Fruit fly (Drosophila melanogaster) whole organism, embryonic: Measurements from ENCODE around the gene CG15390.

ENCODE experiments used
- Atf3 ChIP-seq: fragments of 200-800 bp; sonication (Bioruptor generic); optimal IDR thresholded peaks from 3 replicates; lab custom pipeline; 2016; ENCODE audit warnings: missing biosample characterization, missing genetic modification characterization
- BtbVII ChIP-seq: fragments of 200-800 bp; sonication (Bioruptor generic); optimal IDR thresholded peaks from 3 replicates; lab custom pipeline; 2017; ENCODE audit warnings: missing biosample characterization, mild to moderate bottlenecking, missing genetic modification characterization
- CG11398 ChIP-seq: fragments of 200-800 bp; sonication (Bioruptor generic); optimal IDR thresholded peaks from 2 replicates; lab custom pipeline; 2016; ENCODE audit warnings: missing biosample characterization, missing genetic modification characterization
- CG12299 ChIP-seq: fragments of 200-800 bp; sonication (Bioruptor generic); optimal IDR thresholded peaks from 2 replicates; lab custom pipeline; 2018; ENCODE audit warnings: missing biosample characterization, mild to moderate bottlenecking, missing genetic modification characterization
- CG13424 ChIP-seq: fragments of 200-800 bp; sonication (Bioruptor generic); optimal IDR thresholded peaks from 2 replicates; lab custom pipeline; 2019; ENCODE audit warnings: missing biosample characterization, mild to moderate bottlenecking, missing genetic modification characterization, moderate library complexity
- CG13775 ChIP-seq: fragments of 200-800 bp; sonication (Bioruptor generic); optimal IDR thresholded peaks from 3 replicates; lab custom pipeline; 2017; ENCODE audit warnings: missing biosample characterization, mild to moderate bottlenecking, missing genetic modification characterization
- CG14860 ChIP-seq: fragments of 200-800 bp; sonication (Bioruptor generic); IDR thresholded peaks from 3 replicates; pipeline ENCODE4 v1.3.6; 2022; ENCODE audit warnings: missing biosample characterization, missing genetic modification characterization; ENCODE audit not compliant: partially characterized antibody
- CG16813 ChIP-seq: fragments of 200-800 bp; sonication (Bioruptor generic); IDR thresholded peaks from 3 replicates; pipeline ENCODE4 v1.3.6; 2022; ENCODE audit warnings: missing biosample characterization, missing genetic modification characterization; ENCODE audit not compliant: partially characterized antibody
- CG17802 ChIP-seq: fragments of 200-800 bp; sonication (Bioruptor generic); optimal IDR thresholded peaks from 2 replicates; lab custom pipeline; 2018; ENCODE audit warnings: missing biosample characterization, mild to moderate bottlenecking, missing genetic modification characterization, moderate library complexity
- CG17912 ChIP-seq: fragments of 200-800 bp; sonication (Bioruptor generic); optimal IDR thresholded peaks from 2 replicates; lab custom pipeline; 2018; ENCODE audit warnings: missing biosample characterization, mild to moderate bottlenecking, missing genetic modification characterization
- CG18262 ChIP-seq: fragments of 200-800 bp; optimal IDR thresholded peaks from 3 replicates; lab custom pipeline; 2019; ENCODE audit warnings: missing biosample characterization, mild to moderate bottlenecking, missing genetic modification characterization, moderate library complexity
- CG32767 ChIP-seq: fragments of 200-800 bp; sonication (Bioruptor generic); IDR thresholded peaks from 2 replicates; pipeline ENCODE4 v1.3.6; 2022; ENCODE audit warnings: missing biosample characterization, missing genetic modification characterization
- CG32772 ChIP-seq: fragments of 200-800 bp; sonication (Bioruptor generic); IDR thresholded peaks from 2 replicates; pipeline ENCODE4 v1.3.6; 2022; ENCODE audit warnings: missing biosample characterization, missing genetic modification characterization
- CG34422 ChIP-seq: fragments of 200-800 bp; sonication (Bioruptor generic); IDR thresholded peaks from 3 replicates; pipeline ENCODE4 v1.3.6; 2022; ENCODE audit warnings: missing biosample characterization, missing genetic modification characterization
- CG3995 ChIP-seq: fragments of 200-800 bp; sonication (Bioruptor generic); optimal IDR thresholded peaks from 3 replicates; lab custom pipeline; 2016; ENCODE audit warnings: missing biosample characterization, missing genetic modification characterization
- CG4360 ChIP-seq: fragments of 200-800 bp; sonication (Bioruptor generic); IDR thresholded peaks from 2 replicates; pipeline ENCODE4 v1.3.6; 2022; ENCODE audit warnings: missing biosample characterization, missing genetic modification characterization
- CG6791 ChIP-seq: fragments of 200-800 bp; sonication (Bioruptor generic); IDR thresholded peaks from 3 replicates; pipeline ENCODE4 v1.3.6; 2022; ENCODE audit warnings: missing biosample characterization, missing genetic modification characterization; ENCODE audit not compliant: partially characterized antibody
- CG8290 ChIP-seq, 3 experiments: fragments of 200-800 bp; sonication (Bioruptor generic); optimal IDR thresholded peaks; 2 replicates each; lab custom pipeline; 2016 to 2019; ENCODE audit warnings: missing biosample characterization in 3 of 3, missing genetic modification characterization in 3 of 3, mild to moderate bottlenecking in 2 of 3, moderate library complexity in 1 of 3
- CG8359 ChIP-seq: fragments of 200-800 bp; sonication (Bioruptor generic); optimal IDR thresholded peaks from 2 replicates; lab custom pipeline; 2017; ENCODE audit warnings: missing biosample characterization, mild to moderate bottlenecking, missing genetic modification characterization, borderline replicate concordance
- CG8924 ChIP-seq: fragments of 200-800 bp; optimal IDR thresholded peaks from 3 replicates; lab custom pipeline; 2019; ENCODE audit warnings: missing biosample characterization, mild to moderate bottlenecking, missing genetic modification characterization, moderate library complexity
- CG9437 ChIP-seq: fragments of 200-800 bp; sonication (Bioruptor generic); optimal IDR thresholded peaks from 2 replicates; lab custom pipeline; 2018; ENCODE audit warnings: missing biosample characterization, mild to moderate bottlenecking, missing genetic modification characterization
- CG9797 ChIP-seq: fragments of 200-800 bp; sonication (Bioruptor generic); optimal IDR thresholded peaks from 3 replicates; lab custom pipeline; 2018; ENCODE audit warnings: missing biosample characterization, mild to moderate bottlenecking, missing genetic modification characterization
- D19A ChIP-seq: fragments of 200-800 bp; optimal IDR thresholded peaks from 3 replicates; lab custom pipeline; 2019; ENCODE audit warnings: missing biosample characterization, mild to moderate bottlenecking, missing genetic modification characterization, moderate library complexity
- H15 ChIP-seq: fragments of 200-800 bp; sonication (Bioruptor generic); IDR thresholded peaks from 3 replicates; pipeline ENCODE4 v1.3.6; 2022; ENCODE audit warnings: missing biosample characterization, missing genetic modification characterization
- HmgZ ChIP-seq: fragments of 200-800 bp; sonication (Bioruptor generic); optimal IDR thresholded peaks from 2 replicates; lab custom pipeline; 2018; ENCODE audit warnings: missing biosample characterization, mild to moderate bottlenecking, missing genetic modification characterization
- MESR4 ChIP-seq: fragments of 200-800 bp; sonication (Bioruptor generic); optimal IDR thresholded peaks from 2 replicates; lab custom pipeline; 2018; ENCODE audit warnings: missing biosample characterization, mild to moderate bottlenecking, missing genetic modification characterization, moderate library complexity
- Poxn ChIP-seq: fragments of 200-800 bp; sonication (Bioruptor generic); IDR thresholded peaks from 2 replicates; pipeline ENCODE4 v1.3.6; 2022; ENCODE audit warnings: missing biosample characterization, missing genetic modification characterization
- Rfx ChIP-seq: fragments of 200-800 bp; sonication (Bioruptor generic); IDR thresholded peaks from 2 replicates; pipeline ENCODE4 v1.3.6; 2022; ENCODE audit warnings: missing biosample characterization, missing genetic modification characterization
- Tbp ChIP-seq: fragments of >200 bp; optimal IDR thresholded peaks from 2 replicates; lab custom pipeline; 2018; ENCODE audit warnings: missing biosample characterization, missing genetic modification characterization
- Trl ChIP-seq, 3 experiments: fragments of >200 bp in 2 of 3; fragments of 200-800 bp in 1 of 3; sonication (Bioruptor generic) in 1 of 3; optimal IDR thresholded peaks; 2 replicates in 1 of 3; 3 replicates in 2 of 3; lab custom pipeline; 2016 to 2017; ENCODE audit warnings: missing biosample characterization in 1 of 3, missing genetic modification characterization in 1 of 3
- chinmo ChIP-seq: fragments of 200-800 bp; sonication (Bioruptor generic); IDR thresholded peaks from 4 replicates; pipeline ENCODE4 v1.3.6; 2022; ENCODE audit warnings: missing biosample characterization, missing genetic modification characterization; ENCODE audit not compliant: partially characterized antibody
- esg ChIP-seq: fragments of 200-800 bp; sonication (Bioruptor generic); conservative IDR thresholded peaks from 2 replicates; pipeline ENCODE4 v1.3.6; 2022; ENCODE audit warnings: missing biosample characterization, missing genetic modification characterization
- grau ChIP-seq: fragments of 200-800 bp; optimal IDR thresholded peaks from 3 replicates; lab custom pipeline; 2019; ENCODE audit warnings: missing biosample characterization, mild to moderate bottlenecking, missing genetic modification characterization, moderate library complexity
- gro ChIP-seq: fragments of 200-800 bp; sonication (Bioruptor generic); optimal IDR thresholded peaks from 2 replicates; lab custom pipeline; 2016; ENCODE audit warnings: missing biosample characterization, missing genetic modification characterization
- gsb-n ChIP-seq: fragments of 200-800 bp; sonication (Bioruptor generic); optimal IDR thresholded peaks from 3 replicates; lab custom pipeline; 2018; ENCODE audit warnings: missing biosample characterization, mild to moderate bottlenecking, missing genetic modification characterization
- jing ChIP-seq: fragments of 200-800 bp; sonication (Bioruptor generic); optimal IDR thresholded peaks from 2 replicates; lab custom pipeline; 2018; ENCODE audit warnings: missing biosample characterization, mild to moderate bottlenecking, missing genetic modification characterization
- jumu ChIP-seq: fragments of 200-800 bp; sonication (Bioruptor generic); optimal IDR thresholded peaks from 3 replicates; lab custom pipeline; 2016; ENCODE audit warnings: missing biosample characterization, missing genetic modification characterization
- kah ChIP-seq: fragments of 200-800 bp; sonication (Bioruptor generic); optimal IDR thresholded peaks from 2 replicates; lab custom pipeline; 2018; ENCODE audit warnings: missing biosample characterization, mild to moderate bottlenecking, missing genetic modification characterization
- kni ChIP-seq: fragments of 200-800 bp; sonication (Bioruptor generic); optimal IDR thresholded peaks from 3 replicates; lab custom pipeline; 2017; ENCODE audit warnings: mild to moderate bottlenecking, missing biosample characterization, missing genetic modification reagents, missing genetic modification characterization
- org-1 ChIP-seq: fragments of 200-800 bp; sonication (Bioruptor generic); optimal IDR thresholded peaks from 2 replicates; lab custom pipeline; 2017; ENCODE audit warnings: missing biosample characterization, missing genetic modification characterization
- peb ChIP-seq: fragments of 200-800 bp; sonication (Bioruptor generic); IDR thresholded peaks from 2 replicates; pipeline ENCODE4 v1.3.6; 2022; ENCODE audit warnings: missing biosample characterization, missing genetic modification characterization
- row ChIP-seq: fragments of 200-800 bp; sonication (Bioruptor generic); IDR thresholded peaks from 3 replicates; pipeline ENCODE4 v1.3.6; 2022; ENCODE audit warnings: missing biosample characterization, missing genetic modification characterization
- salm ChIP-seq: fragments of 200-800 bp; sonication (Bioruptor generic); optimal IDR thresholded peaks from 2 replicates; lab custom pipeline; 2018; ENCODE audit warnings: missing biosample characterization, mild to moderate bottlenecking, missing genetic modification characterization
- scrt ChIP-seq: fragments of 200-800 bp; sonication (Bioruptor generic); optimal IDR thresholded peaks from 2 replicates; lab custom pipeline; 2018; ENCODE audit warnings: missing biosample characterization, mild to moderate bottlenecking, missing genetic modification characterization, moderate library complexity
- sens-2 ChIP-seq: fragments of 200-800 bp; sonication (Bioruptor generic); IDR thresholded peaks from 2 replicates; pipeline ENCODE4 v1.3.6; 2022; ENCODE audit warnings: missing biosample characterization, missing genetic modification characterization
- sim ChIP-seq: fragments of 200-800 bp; sonication (Bioruptor generic); IDR thresholded peaks from 2 replicates; pipeline ENCODE4 v1.3.6; 2022; ENCODE audit warnings: missing biosample characterization, missing genetic modification characterization
- stwl ChIP-seq: fragments of 200-800 bp; sonication (Bioruptor generic); optimal IDR thresholded peaks from 3 replicates; lab custom pipeline; 2018; ENCODE audit warnings: missing biosample characterization, mild to moderate bottlenecking, missing genetic modification characterization, moderate library complexity
- trh ChIP-seq: fragments of 200-800 bp; sonication (Bioruptor generic); optimal IDR thresholded peaks from 2 replicates; lab custom pipeline; 2016; ENCODE audit warnings: missing biosample characterization, missing genetic modification characterization
- usp ChIP-seq: fragments of >200 bp; optimal IDR thresholded peaks from 2 replicates; lab custom pipeline; 2017; ENCODE audit warnings: missing biosample characterization, missing genetic modification characterization
- vnd ChIP-seq: fragments of 200-800 bp; sonication (Bioruptor generic); IDR thresholded peaks from 3 replicates; pipeline ENCODE4 v1.3.6; 2022; ENCODE audit warnings: missing biosample characterization, missing genetic modification characterization; ENCODE audit not compliant: partially characterized antibody

The CG15390 gene

DNA sequence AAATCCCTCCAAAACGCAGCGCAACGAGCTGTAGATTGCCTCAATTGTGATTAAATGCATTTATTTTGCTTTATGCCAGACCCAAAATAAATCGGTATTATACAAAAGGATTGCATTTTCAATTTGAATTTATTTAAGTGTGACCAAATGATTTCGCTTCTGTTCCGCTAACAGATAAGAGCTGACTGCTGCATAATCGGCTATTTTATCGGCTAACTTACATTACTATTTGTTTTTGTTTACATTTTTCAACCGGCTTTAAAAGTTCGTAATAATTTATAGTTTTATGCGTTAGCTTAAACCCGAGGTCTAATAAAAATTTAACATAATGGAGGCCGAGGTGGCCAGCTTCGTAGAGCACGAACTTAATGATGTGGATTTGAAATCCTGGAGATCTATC lies 8.5 kb downstream of the CG15390 start, which contains the start of gene PIG-Wa (continued):
- no peak for TF ChIP-seq Rfx
- no peak for TF ChIP-seq org-1 (GFP tag; lab: Kevin White, UChicago)
- TF ChIP-seq CG16813 (GFP tag; lab: Robert Waterston, UW): peak; percentile 55; the same call in 2 of the 3 replicates
- no peak for TF ChIP-seq CG8359
- no peak for TF ChIP-seq gsb-n (tag; lab: Kevin White, UChicago)
- TF ChIP-seq Trl (optimal IDR thresholded peaks at IDR 0.05; lab: Kevin White, UChicago): no peak
- TF ChIP-seq Trl (GFP tag; optimal IDR thresholded peaks at IDR 0.05; lab: Kevin White, UChicago): peak; percentile 5
- TF ChIP-seq CG34422: peak; percentile 76; the same call in 2 of the 3 replicates
- TF ChIP-seq row (GFP tag; lab: Robert Waterston, UW): peak; percentile 39; the same call in 1 of the 3 replicates
- TF ChIP-seq CG8290 (GFP tag; optimal IDR thresholded peaks at IDR 0.05; lab: Kevin White, UChicago): no peak
- TF ChIP-seq CG8290 (tag; optimal IDR thresholded peaks at IDR 0.05; lab: Kevin White, UChicago): peak in 1 of 2 experiments; percentile 18
- TF ChIP-seq Atf3 (GFP tag; lab: Kevin White, UChicago): no peak
- TF ChIP-seq CG9437: no peak
- TF ChIP-seq CG17802 (tag; lab: Kevin White, UChicago): no peak
- TF ChIP-seq jing (GFP tag; lab: Kevin White, UChicago): no peak
- no peak for TF ChIP-seq BtbVII (GFP tag; lab: Kevin White, UChicago)
- TF ChIP-seq CG17912: no peak
- TF ChIP-seq Tbp: no peak
- TF ChIP-seq CG14860 (GFP tag; lab: Robert Waterston, UW): no peak
- TF ChIP-seq chinmo (GFP tag; lab: Robert Waterston, UW): no peak
- TF ChIP-seq CG4360 (GFP tag; lab: Robert Waterston, UW): no peak
- no peak for TF ChIP-seq H15
- TF ChIP-seq CG3995: no peak
- no peak for TF ChIP-seq sens-2
- TF ChIP-seq CG13424 (tag; lab: Kevin White, UChicago): no peak
- TF ChIP-seq kah (GFP tag; lab: Kevin White, UChicago): no peak
- no peak for TF ChIP-seq CG13775 (GFP tag; lab: Kevin White, UChicago)
- TF ChIP-seq CG32767 (GFP tag; lab: Robert Waterston, UW): no peak
- no peak for TF ChIP-seq CG8924 (tag; lab: Kevin White, UChicago)
- TF ChIP-seq MESR4 (GFP tag; lab: Kevin White, UChicago): no peak
- TF ChIP-seq peb (GFP tag; lab: Robert Waterston, UW): no peak
- no peak for TF ChIP-seq D19A
- TF ChIP-seq CG32772: no peak
- no peak for TF ChIP-seq CG18262 (tag; lab: Kevin White, UChicago)
- TF ChIP-seq CG6791 (GFP tag; lab: Robert Waterston, UW): peak; percentile 62; the same call in 1 of the 3 replicates
- no peak for TF ChIP-seq CG12299 (tag; lab: Kevin White, UChicago)
- no peak for TF ChIP-seq trh (GFP tag; lab: Kevin White, UChicago)
- TF ChIP-seq stwl: peak; percentile 94
- TF ChIP-seq gro: no peak
- TF ChIP-seq jumu (GFP tag; lab: Kevin White, UChicago): no peak
- TF ChIP-seq Poxn (GFP tag; lab: Robert Waterston, UW): no peak
- no peak for TF ChIP-seq sim (GFP tag; lab: Robert Waterston, UW)
- no peak for TF ChIP-seq kni (GFP tag; lab: Kevin White, UChicago)
- no peak for TF ChIP-seq salm (tag; lab: Kevin White, UChicago)
- peak; percentile 19 for TF ChIP-seq CG9797 (GFP tag; lab: Kevin White, UChicago)
- no peak for TF ChIP-seq CG11398
- TF ChIP-seq grau: no peak
- no peak for TF ChIP-seq scrt (GFP tag; lab: Kevin White, UChicago)
- TF ChIP-seq usp: no peak
- no peak for TF ChIP-seq vnd (GFP tag; lab: Robert Waterston, UW)
- TF ChIP-seq esg (GFP tag; lab: Robert Waterston, UW): no peak
- TF ChIP-seq HmgZ: peak; percentile 13
